Fruit fly (Drosophila melanogaster): ENCODE measurements around the gene zen.
A peak's percentile ranks its signal among the peaks of the same experiment; 100 is the strongest.

zen gene

DNA sequence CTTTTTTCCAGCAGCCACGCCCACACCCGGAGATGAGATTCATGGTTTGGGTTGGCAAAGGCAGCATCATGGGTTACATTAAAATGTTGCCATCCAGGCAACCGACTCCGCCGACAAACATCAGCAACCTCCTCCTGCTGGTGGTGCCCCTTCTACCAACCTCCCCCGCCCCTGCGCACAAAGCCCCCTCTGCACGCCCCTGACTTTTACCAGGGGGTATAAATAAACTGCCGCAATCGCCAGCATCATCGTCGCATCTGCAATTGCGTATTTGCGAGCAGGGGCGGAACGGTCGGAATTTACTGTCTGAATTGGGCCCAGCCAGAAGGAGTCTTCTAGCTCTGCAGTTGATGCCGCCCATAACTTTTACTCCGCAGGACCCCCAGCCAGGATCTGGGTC is 17.8 kb upstream of the zen start:
- TF ChIP-seq Hnf4 (GFP tag; optimal IDR thresholded peaks at IDR 0.05), result no peak
- no peak for TF ChIP-seq dmrt93B (GFP tag; optimal IDR thresholded peaks at IDR 0.05)
- no peak for TF ChIP-seq Myc (optimal IDR thresholded peaks at IDR 0.05)
- no peak for TF ChIP-seq Sp1 (GFP tag; optimal IDR thresholded peaks at IDR 0.05)
- no peak for TF ChIP-seq CG32264 (GFP tag; optimal IDR thresholded peaks at IDR 0.05)
- TF ChIP-seq usp (GFP tag; optimal IDR thresholded peaks at IDR 0.05), result no peak
- TF ChIP-seq dsf (GFP tag; optimal IDR thresholded peaks at IDR 0.05; ENCODE audit: borderline replicate concordance), result no peak
- TF ChIP-seq OdsH (GFP tag; optimal IDR thresholded peaks at IDR 0.05), result no peak
- no peak for TF ChIP-seq N (GFP tag; optimal IDR thresholded peaks at IDR 0.05)
- no peak for TF ChIP-seq h (GFP tag; optimal IDR thresholded peaks at IDR 0.05)
- no peak for TF ChIP-seq jim (GFP tag; optimal IDR thresholded peaks at IDR 0.05)
- TF ChIP-seq Dfd (GFP tag; optimal IDR thresholded peaks at IDR 0.05), result no peak

DNA sequence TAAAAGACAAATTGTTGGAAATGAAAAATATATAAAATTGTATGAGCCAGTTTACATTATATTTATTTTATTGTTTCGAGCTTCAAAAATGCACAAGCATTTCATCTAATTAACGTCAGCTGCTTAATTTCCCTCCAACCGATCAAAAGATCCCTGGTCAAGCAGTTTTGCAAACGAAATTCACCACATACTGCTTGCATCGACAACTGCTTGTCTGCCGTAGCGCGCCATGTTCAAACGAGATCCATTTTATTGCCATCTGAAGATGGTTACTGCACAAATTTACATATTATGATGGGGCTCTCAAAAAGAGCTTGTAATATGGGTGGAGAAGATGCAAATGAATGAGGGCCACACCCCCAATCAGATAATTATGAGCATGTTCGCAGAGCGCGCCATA is 14.3 kb upstream of the zen start:
- TF ChIP-seq Myc (optimal IDR thresholded peaks at IDR 0.05) (peak; percentile 69), N (GFP tag; optimal IDR thresholded peaks at IDR 0.05) (no peak)

DNA sequence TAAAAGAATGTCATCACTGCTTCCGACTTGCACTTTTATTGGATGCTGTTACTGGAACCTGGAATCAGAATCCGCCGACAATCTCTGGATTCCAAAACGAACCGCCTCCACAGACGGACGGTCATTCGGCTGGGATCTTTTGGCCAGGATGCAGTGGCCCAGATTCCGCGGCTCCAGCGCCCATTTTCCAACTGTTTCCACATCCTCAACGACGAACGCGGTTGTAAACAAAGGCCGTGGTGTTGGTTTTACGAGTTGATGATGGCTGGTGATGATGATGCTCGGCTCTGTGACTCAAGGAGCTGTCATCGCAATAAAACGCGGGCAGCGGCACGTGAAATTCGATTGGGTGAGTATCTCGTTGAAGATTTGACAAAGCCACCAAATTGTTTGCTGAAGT is 12.9 kb upstream of the zen start:
- TF ChIP-seq dsf (GFP tag; optimal IDR thresholded peaks at IDR 0.05; ENCODE audit: borderline replicate concordance) (no peak), Hnf4 (GFP tag; optimal IDR thresholded peaks at IDR 0.05) (no peak), Sp1 (GFP tag; optimal IDR thresholded peaks at IDR 0.05) (no peak), Rel (GFP tag; optimal IDR thresholded peaks at IDR 0.05) (no peak), Rel (tag; optimal IDR thresholded peaks at IDR 0.05) (no peak), tai (GFP tag; optimal IDR thresholded peaks at IDR 0.05) (no peak), jim (GFP tag; optimal IDR thresholded peaks at IDR 0.05) (no peak), Vsx2 (GFP tag; optimal IDR thresholded peaks at IDR 0.05; ENCODE audit: partially characterized antibody) (no peak), foxo (GFP tag; optimal IDR thresholded peaks at IDR 0.05) (no peak), psq (GFP tag; optimal IDR thresholded peaks at IDR 0.05) (no peak), pan (optimal IDR thresholded peaks at IDR 0.05) (no peak), br (GFP tag; optimal IDR thresholded peaks at IDR 0.05) (no peak), woc (GFP tag; optimal IDR thresholded peaks at IDR 0.05) (no peak), Hr83 (GFP tag; optimal IDR thresholded peaks at IDR 0.05; ENCODE audit: poor library complexity, severe bottlenecking) (no peak), brk (GFP tag; optimal IDR thresholded peaks at IDR 0.05) (no peak), sv (GFP tag; optimal IDR thresholded peaks at IDR 0.05) (no peak)

DNA sequence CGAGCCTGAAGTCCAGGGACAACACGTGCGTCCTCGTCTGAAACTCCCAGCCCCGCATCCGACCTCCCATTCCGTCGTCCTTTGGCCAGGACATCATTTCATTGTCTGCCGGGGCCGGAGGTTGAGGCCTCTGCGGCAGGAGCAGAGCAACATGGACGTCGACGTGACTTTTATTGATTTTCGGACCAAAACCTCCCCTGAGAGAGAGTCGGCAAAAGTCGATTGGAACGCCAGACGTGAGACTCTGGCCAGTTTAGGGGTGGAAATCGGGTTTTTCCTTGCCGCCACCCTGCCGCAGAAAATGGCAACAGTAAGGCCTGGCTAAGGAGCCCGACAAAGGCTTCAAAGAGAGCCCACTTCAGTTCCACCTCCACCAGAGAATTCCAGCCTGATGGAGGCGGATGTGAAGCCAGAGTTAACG is 12.2 kb upstream of the zen start:
- no peak for TF ChIP-seq Rel (GFP tag; optimal IDR thresholded peaks at IDR 0.05)
- TF ChIP-seq Rel (tag; optimal IDR thresholded peaks at IDR 0.05), result no peak
- no peak for TF ChIP-seq Jra (GFP tag; optimal IDR thresholded peaks at IDR 0.05)
- no peak for TF ChIP-seq br (GFP tag; optimal IDR thresholded peaks at IDR 0.05)

DNA sequence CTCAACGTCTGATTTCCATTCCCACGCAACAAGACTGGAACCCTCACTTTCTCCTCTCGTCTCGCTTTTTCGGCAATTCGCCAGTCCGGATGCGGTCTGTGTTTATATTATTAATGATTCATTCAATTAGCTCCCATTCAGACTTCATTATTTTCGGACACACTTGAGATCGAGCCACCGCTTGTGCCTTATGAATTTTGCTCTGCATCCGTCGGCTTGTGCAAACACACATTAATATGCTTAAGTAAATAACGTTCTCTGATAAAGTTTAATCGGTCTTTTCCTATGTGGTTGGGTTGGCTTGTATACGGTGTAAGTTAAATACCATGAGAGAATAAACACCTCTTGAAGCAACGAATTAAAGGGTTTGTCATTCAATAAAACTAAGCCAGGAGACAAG is 10.9 kb upstream of the zen start:
- peak; percentile 4 for TF ChIP-seq h (GFP tag; optimal IDR thresholded peaks at IDR 0.05)
- no peak for TF ChIP-seq Dif (GFP tag; optimal IDR thresholded peaks at IDR 0.05; ENCODE audit: partially characterized antibody)
- no peak for TF ChIP-seq CG32264 (GFP tag; optimal IDR thresholded peaks at IDR 0.05)
- peak; percentile 17 for TF ChIP-seq Hnf4 (GFP tag; optimal IDR thresholded peaks at IDR 0.05)
- no peak for TF ChIP-seq Hr78 (GFP tag; optimal IDR thresholded peaks at IDR 0.05)
- TF ChIP-seq tai (GFP tag; optimal IDR thresholded peaks at IDR 0.05), result peak; percentile 23

DNA sequence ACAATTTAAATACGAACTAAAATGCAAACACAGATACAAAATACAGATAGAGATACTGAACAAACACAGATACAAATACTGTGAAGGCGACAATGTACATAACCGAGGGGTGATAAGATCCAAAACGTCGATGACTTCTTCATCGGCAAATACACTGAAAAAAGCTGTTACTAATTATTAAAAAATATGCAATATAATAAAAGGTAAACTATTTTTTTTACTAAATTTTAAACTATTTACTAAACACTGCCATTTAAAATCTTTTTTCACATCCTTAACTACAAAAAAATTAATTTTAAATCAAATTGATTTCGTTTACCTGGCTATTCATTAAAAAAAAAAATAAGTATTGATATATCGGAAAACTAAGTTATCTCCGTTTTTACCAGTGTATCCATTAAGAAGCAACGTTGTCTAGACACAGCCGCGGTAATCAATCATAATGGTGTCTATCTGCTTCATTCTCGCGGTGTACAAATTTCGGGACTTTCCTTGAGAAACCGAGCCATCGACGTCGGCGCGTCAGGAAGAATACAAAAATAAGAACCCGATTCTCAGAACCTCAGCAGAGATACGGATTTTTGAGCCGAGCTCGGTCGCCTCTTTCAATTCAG is 8.9 kb upstream of the zen start:
- TF ChIP-seq Vsx2 (GFP tag; optimal IDR thresholded peaks at IDR 0.05; ENCODE audit: partially characterized antibody) (no peak), Mio (GFP tag; optimal IDR thresholded peaks at IDR 0.05) (no peak), N (GFP tag; optimal IDR thresholded peaks at IDR 0.05) (no peak), jim (GFP tag; optimal IDR thresholded peaks at IDR 0.05) (no peak), brk (GFP tag; optimal IDR thresholded peaks at IDR 0.05) (peak; percentile 33), Rel (GFP tag; optimal IDR thresholded peaks at IDR 0.05) (no peak), Rel (tag; optimal IDR thresholded peaks at IDR 0.05) (peak; percentile 95), Dfd (GFP tag; optimal IDR thresholded peaks at IDR 0.05) (no peak), dl (GFP tag; optimal IDR thresholded peaks at IDR 0.05; ENCODE audit: insufficient read depth in 1 of 2, partially characterized antibody in 2 of 2) (no peak), br (GFP tag; optimal IDR thresholded peaks at IDR 0.05) (peak; percentile 65), Dif (GFP tag; optimal IDR thresholded peaks at IDR 0.05; ENCODE audit: partially characterized antibody) (no peak), ey (GFP tag; optimal IDR thresholded peaks at IDR 0.05) (peak; percentile 60), Abd-B (GFP tag; optimal IDR thresholded peaks at IDR 0.05) (no peak), GATAd (GFP tag; optimal IDR thresholded peaks at IDR 0.05) (peak; percentile 1), OdsH (GFP tag; optimal IDR thresholded peaks at IDR 0.05) (peak; percentile 82), tai (GFP tag; optimal IDR thresholded peaks at IDR 0.05) (no peak), pan (optimal IDR thresholded peaks at IDR 0.05) (no peak), CrebA (GFP tag; optimal IDR thresholded peaks at IDR 0.05; ENCODE audit: borderline replicate concordance) (no peak), h (GFP tag; optimal IDR thresholded peaks at IDR 0.05) (peak; percentile 62), sage (GFP tag; optimal IDR thresholded peaks at IDR 0.05) (no peak), rgr (GFP tag; optimal IDR thresholded peaks at IDR 0.05) (peak; percentile 78), Hr78 (GFP tag; optimal IDR thresholded peaks at IDR 0.05) (no peak), CG9705 (GFP tag; optimal IDR thresholded peaks at IDR 0.05) (peak; percentile 60), fru (GFP tag; optimal IDR thresholded peaks at IDR 0.05) (peak; percentile 67), usp (GFP tag; optimal IDR thresholded peaks at IDR 0.05) (no peak), foxo (GFP tag; optimal IDR thresholded peaks at IDR 0.05) (peak in 1 of 2 experiments; percentile 81)
